Fruit fly (Drosophila melanogaster): ENCODE measurements around the gene Septin4.

Septin4 gene

DNA sequence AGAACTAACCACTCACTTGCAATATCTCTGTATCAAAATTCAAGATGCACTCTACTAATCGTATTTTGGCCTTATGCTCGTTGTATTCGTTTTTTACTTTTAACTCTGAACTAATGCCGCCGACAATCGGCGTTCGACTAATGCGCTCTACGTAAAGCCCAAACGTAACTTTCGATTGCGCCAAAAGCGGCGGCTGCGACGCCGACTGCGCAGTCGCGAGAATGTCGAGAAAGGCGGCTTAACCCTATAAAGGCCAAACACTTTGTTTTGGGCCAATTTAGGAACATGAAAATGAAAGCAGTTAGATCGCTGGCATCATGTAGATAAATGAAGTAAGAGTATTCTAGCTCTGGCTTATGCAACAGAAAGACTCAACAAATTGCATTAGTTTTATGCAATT, 22.1 kb downstream of the Septin4 start:
- TF ChIP-seq insv (optimal IDR thresholded peaks at IDR 0.05), result no peak
- TF ChIP-seq psq (optimal IDR thresholded peaks at IDR 0.05), result no peak
- TF ChIP-seq ttk (optimal IDR thresholded peaks at IDR 0.05), result no peak
- no peak for TF ChIP-seq Myc (optimal IDR thresholded peaks at IDR 0.05)
- TF ChIP-seq h (optimal IDR thresholded peaks at IDR 0.05), result no peak
- TF ChIP-seq Sin3A (optimal IDR thresholded peaks at IDR 0.05), result no peak

DNA sequence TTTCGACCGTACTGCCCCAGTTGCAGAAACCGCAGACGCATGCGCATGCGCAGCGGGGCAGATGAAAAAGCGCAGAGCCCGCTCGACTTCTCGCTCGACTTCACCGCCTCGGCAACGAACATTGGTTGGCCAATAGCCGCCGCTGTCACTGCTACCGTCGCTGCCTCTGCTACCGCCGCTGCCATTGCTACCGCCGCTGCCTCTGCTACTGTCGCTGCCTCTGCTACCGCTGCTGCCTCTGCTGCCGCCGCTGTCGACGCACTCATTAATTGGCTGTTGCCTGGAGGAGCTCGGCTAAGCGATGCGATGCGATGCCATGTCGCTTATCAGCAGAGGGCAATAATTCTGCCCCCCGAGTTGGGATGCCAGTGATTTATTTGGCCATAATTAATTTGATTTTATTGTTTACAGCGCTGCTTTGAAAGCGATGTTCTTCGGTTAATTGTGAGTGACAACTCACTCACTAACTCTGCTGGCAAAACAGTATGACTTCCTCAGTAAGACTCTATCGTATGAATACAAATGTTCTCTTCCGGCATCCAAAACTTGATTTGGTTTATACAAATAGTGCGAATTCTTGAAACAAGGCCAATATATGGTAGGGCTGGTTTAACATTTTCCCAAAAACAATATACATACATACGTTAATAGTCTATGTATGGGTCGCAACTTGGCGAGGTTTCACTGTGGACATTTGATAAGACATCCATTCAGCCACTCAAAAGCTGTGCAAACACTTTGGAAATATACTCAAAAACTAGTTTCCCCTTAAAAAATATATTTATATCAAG, 24.1 kb downstream of the Septin4 start:
- TF ChIP-seq insv (optimal IDR thresholded peaks at IDR 0.05) (no peak), Myc (optimal IDR thresholded peaks at IDR 0.05) (no peak), h (optimal IDR thresholded peaks at IDR 0.05) (no peak), Sin3A (optimal IDR thresholded peaks at IDR 0.05) (no peak), ttk (optimal IDR thresholded peaks at IDR 0.05) (no peak), psq (optimal IDR thresholded peaks at IDR 0.05) (no peak)

dm6 chrX:16670262-16670661, 24.7 kb downstream of the Septin4 start:
- no peak for TF ChIP-seq h (optimal IDR thresholded peaks at IDR 0.05)
- TF ChIP-seq ttk (optimal IDR thresholded peaks at IDR 0.05), result no peak
- TF ChIP-seq Myc (optimal IDR thresholded peaks at IDR 0.05), result no peak
- TF ChIP-seq psq (optimal IDR thresholded peaks at IDR 0.05), result no peak
- no peak for TF ChIP-seq insv (optimal IDR thresholded peaks at IDR 0.05)
- TF ChIP-seq Sin3A (optimal IDR thresholded peaks at IDR 0.05), result no peak

dm6 chrX:16669849-16670248, 25.1 kb downstream of the Septin4 start:
- no peak for TF ChIP-seq ttk (optimal IDR thresholded peaks at IDR 0.05)
- no peak for TF ChIP-seq insv (optimal IDR thresholded peaks at IDR 0.05)

DNA sequence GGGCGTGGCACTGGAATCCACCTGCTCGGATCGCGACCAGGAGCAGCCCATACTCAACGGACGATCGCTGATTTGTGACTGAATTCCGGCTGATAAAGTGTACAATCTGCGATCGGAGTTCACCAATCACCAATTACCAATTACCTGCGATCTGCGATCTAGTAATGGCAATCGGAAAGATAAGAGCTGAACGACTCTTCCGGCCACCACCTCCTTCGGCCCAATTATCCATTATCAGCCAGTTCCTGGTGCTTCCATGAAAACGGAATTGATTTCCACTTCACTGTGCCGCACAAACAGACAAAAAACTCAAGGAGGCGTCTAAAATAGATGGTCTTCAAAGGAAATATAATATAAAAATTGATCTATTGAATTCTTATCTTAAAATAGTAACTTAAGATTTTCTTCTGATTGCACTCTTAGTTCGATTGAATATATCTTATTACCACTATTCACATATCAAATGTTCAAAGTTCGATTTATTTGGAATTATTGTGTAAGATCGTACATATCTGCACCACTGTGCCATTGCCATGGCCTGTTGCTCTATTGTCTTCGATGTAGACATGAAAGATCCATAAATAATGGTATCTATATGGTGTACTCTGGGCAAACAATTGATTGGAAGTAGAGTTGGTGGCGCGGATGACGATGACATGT, 30.4 kb downstream of the Septin4 start, which contains the start of gene CG15865:
TSS of gene CG15865 (minus strand) at position 51 of the 660 bp plus-strand sequence.
- TF ChIP-seq psq (optimal IDR thresholded peaks at IDR 0.05) (no peak), ttk (optimal IDR thresholded peaks at IDR 0.05) (no peak), Myc (optimal IDR thresholded peaks at IDR 0.05) (no peak), h (optimal IDR thresholded peaks at IDR 0.05) (no peak), Sin3A (optimal IDR thresholded peaks at IDR 0.05) (no peak), insv (optimal IDR thresholded peaks at IDR 0.05) (no peak)

- no peak for TF ChIP-seq insv (optimal IDR thresholded peaks at IDR 0.05)
- TF ChIP-seq psq (optimal IDR thresholded peaks at IDR 0.05), result no peak
- no peak for TF ChIP-seq h (optimal IDR thresholded peaks at IDR 0.05)
- TF ChIP-seq Sin3A (optimal IDR thresholded peaks at IDR 0.05), result no peak
- no peak for TF ChIP-seq ttk (optimal IDR thresholded peaks at IDR 0.05)
- no peak for TF ChIP-seq Myc (optimal IDR thresholded peaks at IDR 0.05)
These were observed 34.3 kb downstream of the Septin4 start for dm6 chrX:16660632-16661031.

DNA sequence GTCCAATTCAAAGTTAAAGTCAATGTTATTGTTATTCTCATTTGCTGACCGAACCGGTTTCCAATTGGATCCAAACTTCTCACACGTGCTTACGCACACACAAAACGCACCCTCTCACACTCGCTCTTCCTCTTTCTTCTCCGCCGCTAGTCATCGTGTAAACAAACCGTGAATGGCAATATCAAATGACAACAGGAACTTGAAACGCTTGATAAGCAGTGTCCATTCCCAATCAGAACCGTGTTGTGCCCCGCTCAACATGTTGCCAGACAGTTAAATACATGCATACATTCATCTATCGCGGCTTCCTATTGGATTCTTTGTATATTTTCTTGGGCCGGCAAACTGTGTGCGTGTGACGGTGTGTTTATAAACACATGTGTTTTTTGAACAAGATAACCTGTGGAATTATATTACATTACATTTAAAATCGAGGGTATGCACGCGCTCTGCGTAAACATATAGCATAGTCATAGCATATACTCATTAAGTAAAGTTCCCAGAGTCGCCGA, 39.2 kb downstream of the Septin4 start:
- no peak for TF ChIP-seq psq (optimal IDR thresholded peaks at IDR 0.05)
- no peak for TF ChIP-seq ttk (optimal IDR thresholded peaks at IDR 0.05)
- TF ChIP-seq h (optimal IDR thresholded peaks at IDR 0.05), result no peak
- TF ChIP-seq insv (optimal IDR thresholded peaks at IDR 0.05), result no peak
- TF ChIP-seq Myc (optimal IDR thresholded peaks at IDR 0.05), result no peak
- no peak for TF ChIP-seq Sin3A (optimal IDR thresholded peaks at IDR 0.05)

- no peak for TF ChIP-seq ttk (optimal IDR thresholded peaks at IDR 0.05)
These were observed 40.0 kb downstream of the Septin4 start, which contains the start of the genes Nemp and r for dm6 chrX:16654931-16655409. Gene Nemp, minus strand, starts transcription at chrX:16655015. Gene r, plus strand, starts transcription at chrX:16655359.

DNA sequence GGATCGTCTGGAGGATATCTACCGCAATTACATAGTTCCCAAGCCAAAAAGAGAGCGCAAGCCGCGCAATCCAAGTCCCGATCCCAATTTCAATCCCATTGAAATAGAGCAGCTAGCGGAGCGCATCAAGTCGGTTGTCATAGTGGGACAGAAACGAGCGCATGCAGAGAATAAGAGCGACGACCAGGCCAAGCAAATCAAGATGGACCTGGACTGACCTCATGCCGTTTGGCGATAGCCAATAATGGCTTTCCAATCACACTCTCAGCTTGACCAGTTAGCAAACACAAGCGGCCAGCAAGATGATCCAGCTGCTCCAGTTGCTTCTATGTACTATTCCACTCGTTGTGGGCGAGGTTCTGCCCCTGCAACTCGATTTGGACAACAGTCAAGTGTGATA, 43.3 kb downstream of the Septin4 start:
- TF ChIP-seq Sin3A (optimal IDR thresholded peaks at IDR 0.05) (no peak), insv (optimal IDR thresholded peaks at IDR 0.05) (no peak), h (optimal IDR thresholded peaks at IDR 0.05) (no peak), ttk (optimal IDR thresholded peaks at IDR 0.05) (no peak), Myc (optimal IDR thresholded peaks at IDR 0.05) (no peak), psq (optimal IDR thresholded peaks at IDR 0.05) (no peak)

DNA sequence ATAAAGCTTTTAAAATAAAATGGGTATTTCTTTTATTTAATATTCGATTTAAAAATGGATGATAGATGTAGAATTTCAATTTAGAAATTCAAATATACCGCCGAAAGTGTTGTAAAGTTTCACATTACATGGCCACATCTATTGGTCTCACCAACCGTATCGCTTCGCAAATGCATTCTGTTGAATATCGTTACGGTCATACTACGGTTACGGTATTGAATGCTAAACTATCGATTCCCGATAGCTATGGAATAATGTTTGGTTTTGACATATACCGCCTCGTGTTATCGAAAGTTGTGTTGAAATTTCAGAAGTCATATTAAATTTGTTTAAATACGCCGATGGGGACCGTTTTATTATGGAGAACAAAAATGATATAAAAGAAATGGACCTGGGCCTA, 43.9 kb downstream of the Septin4 start, which contains the start of the genes CG32573 and CG42512:
TSS of gene CG32573 (plus strand) at position 279 of the 400 bp plus-strand sequence.
TSS of gene CG42512 (plus strand) at position 279 of the 400 bp plus-strand sequence.
- TF ChIP-seq Sin3A (optimal IDR thresholded peaks at IDR 0.05) (no peak), psq (optimal IDR thresholded peaks at IDR 0.05) (no peak), h (optimal IDR thresholded peaks at IDR 0.05) (no peak), Myc (optimal IDR thresholded peaks at IDR 0.05) (no peak), insv (optimal IDR thresholded peaks at IDR 0.05) (no peak), ttk (optimal IDR thresholded peaks at IDR 0.05) (no peak)

dm6 chrX:16650078-16651063, 44.6 kb downstream of the Septin4 start:
- no peak for TF ChIP-seq psq (optimal IDR thresholded peaks at IDR 0.05)
- no peak for TF ChIP-seq Sin3A (optimal IDR thresholded peaks at IDR 0.05)
- no peak for TF ChIP-seq ttk (optimal IDR thresholded peaks at IDR 0.05)
- TF ChIP-seq insv (optimal IDR thresholded peaks at IDR 0.05), result no peak
- no peak for TF ChIP-seq h (optimal IDR thresholded peaks at IDR 0.05)
- TF ChIP-seq Myc (optimal IDR thresholded peaks at IDR 0.05), result no peak

All from Kc167 (cell line).